Worm (Caenorhabditis elegans) whole organism, mixed stage, embryonic: ENCODE data around the gene K09C4.5.

ENCODE experiments used
- M03D4.4 ChIP-seq: sonication (generic microtip); optimal IDR thresholded peaks from 2 replicates; lab custom pipeline; 2017; ENCODE audit warnings: mild to moderate bottlenecking, missing genetic modification characterization, missing compliant biosample characterization
- bed-3 ChIP-seq: fragments of 200-800 bp; sonication (Bioruptor generic); optimal IDR thresholded peaks from 3 replicates; lab custom pipeline; 2018; ENCODE audit warnings: mild to moderate bottlenecking, missing genetic modification characterization, moderate library complexity, missing compliant biosample characterization
- blmp-1 ChIP-seq: fragments of 150-350 bp; optimal IDR thresholded peaks from 2 replicates; lab custom pipeline; 2014; ENCODE audit warnings: missing biosample characterization, missing genetic modification characterization
- ceh-43 ChIP-seq: fragments of 200-800 bp; sonication (Bioruptor generic); optimal IDR thresholded peaks from 2 replicates; lab custom pipeline; 2018; ENCODE audit warnings: mild to moderate bottlenecking, missing genetic modification characterization, moderate library complexity, missing compliant biosample characterization
- ceh-83 ChIP-seq: fragments of 200-800 bp; sonication (Bioruptor generic); optimal IDR thresholded peaks from 2 replicates; lab custom pipeline; 2018; ENCODE audit warnings: mild to moderate bottlenecking, missing genetic modification characterization, missing compliant biosample characterization
- cnd-1 ChIP-seq: fragments of 200-800 bp; sonication (Bioruptor generic); optimal IDR thresholded peaks from 2 replicates; lab custom pipeline; 2018; ENCODE audit warnings: mild to moderate bottlenecking, missing genetic modification characterization, missing compliant biosample characterization
- elt-1 ChIP-seq: sonication (generic microtip); optimal IDR thresholded peaks from 2 replicates; lab custom pipeline; 2017; ENCODE audit warnings: missing genetic modification characterization, mild to moderate bottlenecking, missing compliant biosample characterization, antibody characterized with exemption, moderate library complexity, borderline replicate concordance; ENCODE audit not compliant: insufficient read depth
- elt-3 ChIP-seq: fragments of 150-350 bp; optimal IDR thresholded peaks from 2 replicates; lab custom pipeline; 2014; ENCODE audit warnings: missing biosample characterization, missing genetic modification characterization
- hlh-1 ChIP-seq: fragments of 150-350 bp; optimal IDR thresholded peaks from 2 replicates; lab custom pipeline; 2014; ENCODE audit warnings: missing biosample characterization, missing genetic modification reagents, missing genetic modification characterization
- lin-13 ChIP-seq: fragments of 150-350 bp; optimal IDR thresholded peaks from 2 replicates; lab custom pipeline; 2014; ENCODE audit warnings: missing biosample characterization, missing genetic modification characterization
- lsy-2 ChIP-seq: fragments of 150-350 bp; optimal IDR thresholded peaks from 2 replicates; lab custom pipeline; 2014; ENCODE audit warnings: missing biosample characterization, missing genetic modification characterization
- mab-5 ChIP-seq: fragments of 150-350 bp; optimal IDR thresholded peaks from 2 replicates; lab custom pipeline; 2014; ENCODE audit warnings: missing biosample characterization, missing genetic modification characterization
- mep-1 ChIP-seq: fragments of 150-350 bp; optimal IDR thresholded peaks from 2 replicates; lab custom pipeline; 2017; ENCODE audit warnings: missing biosample characterization, missing genetic modification reagents, missing genetic modification characterization, inconsistent platforms
- nhr-237 ChIP-seq: fragments of 150-350 bp; optimal IDR thresholded peaks from 2 replicates; lab custom pipeline; 2014; ENCODE audit warnings: missing biosample characterization, missing genetic modification characterization
- nhr-28 ChIP-seq: fragments of 150-350 bp; optimal IDR thresholded peaks from 2 replicates; lab custom pipeline; 2014; ENCODE audit warnings: missing biosample characterization, missing genetic modification characterization
- nhr-76 ChIP-seq: sonication (generic microtip); optimal IDR thresholded peaks from 2 replicates; lab custom pipeline; 2017; ENCODE audit warnings: missing biosample characterization, missing genetic modification characterization
- sem-2 ChIP-seq: fragments of 200-800 bp; sonication (Bioruptor generic); optimal IDR thresholded peaks from 2 replicates; lab custom pipeline; 2018; ENCODE audit warnings: mild to moderate bottlenecking, missing genetic modification characterization, missing compliant biosample characterization
- snpc-4 ChIP-seq: fragments of 150-350 bp; optimal IDR thresholded peaks from 2 replicates; lab custom pipeline; 2014; ENCODE audit warnings: missing biosample characterization, missing genetic modification characterization
- tbx-8 ChIP-seq: fragments of 200-800 bp; sonication (Bioruptor generic); optimal IDR thresholded peaks from 2 replicates; lab custom pipeline; 2018; ENCODE audit warnings: mild to moderate bottlenecking, missing genetic modification characterization, moderate library complexity, missing compliant biosample characterization
- unc-120 ChIP-seq: sonication (generic microtip); optimal IDR thresholded peaks from 2 replicates; lab custom pipeline; 2017; ENCODE audit warnings: missing genetic modification characterization, missing compliant biosample characterization; ENCODE audit not compliant: poor library complexity, severe bottlenecking
- unc-39 ChIP-seq: fragments of 150-350 bp; optimal IDR thresholded peaks from 2 replicates; lab custom pipeline; 2014; ENCODE audit warnings: missing biosample characterization, missing genetic modification characterization
- unc-62 ChIP-seq: fragments of 150-350 bp; optimal IDR thresholded peaks from 2 replicates; lab custom pipeline; 2014; ENCODE audit warnings: missing biosample characterization, missing genetic modification reagents, missing genetic modification characterization
- zip-8 ChIP-seq: fragments of 150-350 bp; optimal IDR thresholded peaks from 2 replicates; lab custom pipeline; 2014; ENCODE audit warnings: missing biosample characterization, missing genetic modification characterization
- ztf-11 ChIP-seq: fragments of 150-350 bp; optimal IDR thresholded peaks from 2 replicates; lab custom pipeline; 2014; ENCODE audit warnings: missing biosample characterization, missing genetic modification characterization

The K09C4.5 gene

ce11 chrX:3332824-3333223 lies 50.4 kb downstream of the K09C4.5 start, which contains the start of gene F11D5.1:
Gene F11D5.1 (plus strand): TSS chrX:3333124.
- TF ChIP-seq sem-2 (GFP tag; lab: Kevin White, UChicago), result no peak
- TF ChIP-seq zip-8, result no peak
- no peak for TF ChIP-seq lin-13
- no peak for TF ChIP-seq mep-1 (tag; lab: Kevin White, UChicago)
- TF ChIP-seq cnd-1, result no peak
- no peak for TF ChIP-seq nhr-28
- TF ChIP-seq unc-39 (tag; lab: Kevin White, UChicago), result no peak
- TF ChIP-seq lsy-2 (tag; lab: Kevin White, UChicago), result no peak
- TF ChIP-seq hlh-1 (tag; lab: Kevin White, UChicago), result no peak
- no peak for TF ChIP-seq elt-1 (tag; lab: Kevin White, UChicago)
- TF ChIP-seq M03D4.4, result no peak
- no peak for TF ChIP-seq unc-62
- TF ChIP-seq nhr-237 (tag; lab: Kevin White, UChicago), result no peak
- TF ChIP-seq bed-3 (GFP tag; lab: Kevin White, UChicago), result no peak
- no peak for TF ChIP-seq elt-3 (tag; lab: Kevin White, UChicago)
- TF ChIP-seq mab-5 (tag; lab: Kevin White, UChicago), result no peak
- no peak for TF ChIP-seq blmp-1 (tag; lab: Kevin White, UChicago)
- TF ChIP-seq nhr-76 (tag; lab: Kevin White, UChicago), result no peak
- no peak for TF ChIP-seq unc-120 (tag; lab: Kevin White, UChicago)

- TF ChIP-seq unc-120 (tag; lab: Kevin White, UChicago) (no peak), lsy-2 (tag; lab: Kevin White, UChicago) (no peak), snpc-4 (tag; lab: Kevin White, UChicago) (no peak), elt-1 (tag; lab: Kevin White, UChicago) (no peak), ceh-83 (GFP tag; lab: Kevin White, UChicago) (no peak), hlh-1 (tag; lab: Kevin White, UChicago) (no peak), ceh-43 (no peak), M03D4.4 (no peak), ztf-11 (no peak), cnd-1 (no peak), lin-13 (no peak), tbx-8 (GFP tag; lab: Kevin White, UChicago) (no peak), bed-3 (GFP tag; lab: Kevin White, UChicago) (no peak)
Measured at ce11 chrX:3334115-3334514, 51.7 kb downstream of the K09C4.5 start.
